Fruit fly (Drosophila melanogaster) whole organism, wandering third instar larva: ENCODE measurements around the gene defl.

Experiments
- Abd-B ChIP-seq: fragments of >200 bp; optimal IDR thresholded peaks from 2 replicates; lab custom pipeline; 2017; ENCODE audit warnings: missing biosample characterization, missing genetic modification characterization
- CG32264 ChIP-seq: fragments of 200-800 bp; sonication (Bioruptor generic); optimal IDR thresholded peaks from 2 replicates; lab custom pipeline; 2016; ENCODE audit warnings: missing biosample characterization, missing genetic modification characterization
- CG9705 ChIP-seq: fragments of 200-800 bp; sonication (Bioruptor generic); optimal IDR thresholded peaks from 2 replicates; lab custom pipeline; 2018; ENCODE audit warnings: missing biosample characterization, mild to moderate bottlenecking, missing genetic modification characterization
- CrebA ChIP-seq: fragments of 200-800 bp; sonication (Bioruptor generic); optimal IDR thresholded peaks from 2 replicates; lab custom pipeline; 2016; ENCODE audit warnings: missing biosample characterization, mild to moderate bottlenecking, missing genetic modification characterization, borderline replicate concordance
- Dfd ChIP-seq: fragments of >200 bp; optimal IDR thresholded peaks from 2 replicates; lab custom pipeline; 2017; ENCODE audit warnings: missing biosample characterization, missing genetic modification characterization
- Dif ChIP-seq: fragments of 200-275, 200-300 bp; sonication (Bioruptor generic); optimal IDR thresholded peaks from 2 replicates; lab custom pipeline; 2018; ENCODE audit warnings: missing biosample characterization, missing genetic modification characterization; ENCODE audit not compliant: partially characterized antibody
- GATAd ChIP-seq: sonication (Bioruptor generic); optimal IDR thresholded peaks from 2 replicates; lab custom pipeline; 2016; ENCODE audit warnings: missing biosample characterization, missing genetic modification characterization
- HLH106 ChIP-seq: fragments of 200-800 bp; optimal IDR thresholded peaks from 3 replicates; lab custom pipeline; 2019; ENCODE audit warnings: missing biosample characterization, mild to moderate bottlenecking, missing genetic modification characterization, moderate library complexity
- Hnf4 ChIP-seq: fragments of 200-800 bp; sonication (Bioruptor generic); optimal IDR thresholded peaks from 2 replicates; lab custom pipeline; 2016; ENCODE audit warnings: missing biosample characterization, mild to moderate bottlenecking, missing genetic modification characterization
- Hr78 ChIP-seq: fragments of >200 bp; optimal IDR thresholded peaks from 2 replicates; lab custom pipeline; 2017; ENCODE audit warnings: missing biosample characterization, missing genetic modification characterization
- Hr83 ChIP-seq: fragments of 200-300 bp; sonication (Bioruptor generic); optimal IDR thresholded peaks from 2 replicates; lab custom pipeline; 2016; ENCODE audit warnings: missing biosample characterization, mild to moderate bottlenecking, missing genetic modification characterization, moderate library complexity; ENCODE audit not compliant: poor library complexity, severe bottlenecking
- Jra ChIP-seq: sonication (Bioruptor generic); optimal IDR thresholded peaks from 2 replicates; lab custom pipeline; 2016; ENCODE audit warnings: missing biosample characterization, missing genetic modification characterization
- Mio ChIP-seq: sonication (Bioruptor generic); optimal IDR thresholded peaks from 2 replicates; lab custom pipeline; 2016; ENCODE audit warnings: missing biosample characterization, missing genetic modification characterization
- Myc ChIP-seq: fragments of >200 bp; optimal IDR thresholded peaks from 2 replicates; lab custom pipeline; 2017
- N ChIP-seq: fragments of >200 bp; optimal IDR thresholded peaks from 2 replicates; lab custom pipeline; 2018; ENCODE audit warnings: missing biosample characterization, missing external identifiers, missing genetic modification characterization
- OdsH ChIP-seq: fragments of 200-800 bp; sonication (Bioruptor generic); optimal IDR thresholded peaks from 2 replicates; lab custom pipeline; 2016; ENCODE audit warnings: missing biosample characterization, mild to moderate bottlenecking, missing genetic modification characterization
- Rel ChIP-seq, 2 experiments: fragments of 200-800 bp; sonication (Bioruptor generic) in 1 of 2; optimal IDR thresholded peaks; 2 replicates in 1 of 2; 3 replicates in 1 of 2; lab custom pipeline; 2016 to 2019; ENCODE audit warnings: mild to moderate bottlenecking in 2 of 2, missing biosample characterization in 2 of 2, missing genetic modification characterization in 2 of 2, moderate library complexity in 1 of 2
- Sp1 ChIP-seq: fragments of 200-800 bp; sonication (Bioruptor generic); optimal IDR thresholded peaks from 3 replicates; lab custom pipeline; 2019; ENCODE audit warnings: missing biosample characterization, mild to moderate bottlenecking, missing genetic modification characterization, moderate library complexity
- Vsx2 ChIP-seq: fragments of 200-300, 225-300 bp; sonication (Bioruptor generic); optimal IDR thresholded peaks from 2 replicates; lab custom pipeline; 2018; ENCODE audit warnings: missing biosample characterization, missing genetic modification characterization; ENCODE audit not compliant: partially characterized antibody
- br ChIP-seq: fragments of 200-800 bp; sonication (Bioruptor generic); optimal IDR thresholded peaks from 2 replicates; lab custom pipeline; 2016; ENCODE audit warnings: missing biosample characterization, missing genetic modification characterization
- brk ChIP-seq: fragments of 200-800 bp; sonication (Bioruptor generic); optimal IDR thresholded peaks from 2 replicates; lab custom pipeline; 2016; ENCODE audit warnings: missing biosample characterization, mild to moderate bottlenecking, missing genetic modification characterization
- dl ChIP-seq, 2 experiments: fragments of 175-275, 200-275 bp in 1 of 2; fragments of 200-275 bp in 1 of 2; sonication (Bioruptor generic); optimal IDR thresholded peaks; lab custom pipeline; 2018; ENCODE audit warnings: mild to moderate bottlenecking in 2 of 2, missing biosample characterization in 2 of 2, missing genetic modification characterization in 2 of 2, moderate library complexity in 2 of 2; ENCODE audit not compliant: partially characterized antibody in 2 of 2, insufficient read depth in 1 of 2
- dmrt93B ChIP-seq: fragments of 200-800 bp; sonication (Bioruptor generic); optimal IDR thresholded peaks from 2 replicates; lab custom pipeline; 2018; ENCODE audit warnings: missing biosample characterization, mild to moderate bottlenecking, missing genetic modification characterization
- dsf ChIP-seq: sonication (Bioruptor generic); optimal IDR thresholded peaks from 2 replicates; lab custom pipeline; 2016; ENCODE audit warnings: missing biosample characterization, missing genetic modification characterization, borderline replicate concordance
- ey ChIP-seq: fragments of 200-800 bp; sonication (Bioruptor generic); optimal IDR thresholded peaks from 2 replicates; lab custom pipeline; 2016; ENCODE audit warnings: missing biosample characterization, missing genetic modification characterization
- foxo ChIP-seq, 2 experiments: fragments of 200-800 bp; sonication (Bioruptor generic); optimal IDR thresholded peaks; 2 replicates in 1 of 2; 3 replicates in 1 of 2; lab custom pipeline; 2016 to 2017; ENCODE audit warnings: missing biosample characterization in 2 of 2, missing genetic modification characterization in 2 of 2
- fru ChIP-seq: fragments of 200-800 bp; sonication (Bioruptor generic); optimal IDR thresholded peaks from 3 replicates; lab custom pipeline; 2016; ENCODE audit warnings: missing biosample characterization, mild to moderate bottlenecking, missing genetic modification characterization
- h ChIP-seq: fragments of 200-800 bp; sonication (Bioruptor generic); optimal IDR thresholded peaks from 3 replicates; lab custom pipeline; 2016; ENCODE audit warnings: missing biosample characterization, mild to moderate bottlenecking, missing genetic modification characterization
- jim ChIP-seq: fragments of 175-275, 200-325 bp; sonication (Bioruptor generic); optimal IDR thresholded peaks from 2 replicates; lab custom pipeline; 2016; ENCODE audit warnings: missing biosample characterization, mild to moderate bottlenecking, missing genetic modification characterization
- lola ChIP-seq: fragments of >200 bp; optimal IDR thresholded peaks from 2 replicates; lab custom pipeline; 2017; ENCODE audit warnings: missing biosample characterization, missing genetic modification characterization
- pan ChIP-seq: fragments of >200 bp; optimal IDR thresholded peaks from 2 replicates; lab custom pipeline; 2017
- psq ChIP-seq: fragments of 200-800 bp; sonication (Bioruptor generic); optimal IDR thresholded peaks from 3 replicates; lab custom pipeline; 2017; ENCODE audit warnings: missing biosample characterization, mild to moderate bottlenecking, missing genetic modification characterization, moderate library complexity
- rgr ChIP-seq: fragments of 200-800 bp; sonication (Bioruptor generic); optimal IDR thresholded peaks from 3 replicates; lab custom pipeline; 2016; ENCODE audit warnings: missing biosample characterization, mild to moderate bottlenecking, missing genetic modification characterization
- sage ChIP-seq: fragments of 200-800 bp; sonication (Bioruptor generic); optimal IDR thresholded peaks from 2 replicates; lab custom pipeline; 2016; ENCODE audit warnings: missing biosample characterization, mild to moderate bottlenecking, missing genetic modification characterization
- sv ChIP-seq: fragments of 200-800 bp; sonication (Bioruptor generic); optimal IDR thresholded peaks from 3 replicates; lab custom pipeline; 2016; ENCODE audit warnings: missing biosample characterization, missing genetic modification characterization
- tai ChIP-seq: sonication (Bioruptor generic); optimal IDR thresholded peaks from 2 replicates; lab custom pipeline; 2016; ENCODE audit warnings: missing biosample characterization, missing genetic modification characterization
- usp ChIP-seq: fragments of >200 bp; optimal IDR thresholded peaks from 2 replicates; lab custom pipeline; 2017; ENCODE audit warnings: missing biosample characterization, missing genetic modification characterization
- woc ChIP-seq: sonication (Bioruptor generic); optimal IDR thresholded peaks from 2 replicates; lab custom pipeline; 2016; ENCODE audit warnings: missing biosample characterization, mild to moderate bottlenecking, missing genetic modification characterization

The defl gene

DNA sequence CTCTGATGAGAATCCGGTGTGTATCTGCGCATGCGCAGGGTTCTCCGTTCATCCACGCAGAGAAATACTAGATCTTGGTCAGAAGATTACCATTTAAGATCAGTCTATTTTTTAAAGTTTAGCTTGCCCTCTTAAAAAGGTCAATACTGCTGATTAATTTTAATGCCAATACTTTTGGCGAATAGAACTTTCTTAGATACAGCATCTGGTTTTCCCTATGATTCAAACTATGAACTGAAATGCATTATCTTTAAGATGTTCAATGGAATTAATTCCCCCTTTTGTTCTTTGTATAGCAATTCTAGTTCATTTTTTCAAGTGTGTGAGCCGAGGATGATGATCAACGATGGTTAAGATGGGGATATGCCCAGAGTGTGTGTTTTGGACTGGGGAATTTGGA is 19.1 kb downstream of the defl start (continued):
- peak; percentile 68 for TF ChIP-seq ey (GFP tag; lab: Kevin White, UChicago)
- TF ChIP-seq rgr = peak; percentile 31
- TF ChIP-seq Hr78 = no peak
- TF ChIP-seq sage (GFP tag; lab: Kevin White, UChicago) = peak; percentile 38
- TF ChIP-seq Sp1 (GFP tag; lab: Kevin White, UChicago) = peak; percentile 60
- TF ChIP-seq Mio (GFP tag; lab: Kevin White, UChicago) = no peak
- TF ChIP-seq Dif (GFP tag; lab: Kevin White, UChicago) = no peak
- TF ChIP-seq psq (GFP tag; lab: Kevin White, UChicago) = peak; percentile 57
- no peak for TF ChIP-seq Abd-B (GFP tag; lab: Kevin White, UChicago)
- TF ChIP-seq usp (GFP tag; lab: Kevin White, UChicago) = no peak
- TF ChIP-seq pan = no peak
- no peak for TF ChIP-seq sv (GFP tag; lab: Kevin White, UChicago)

DNA sequence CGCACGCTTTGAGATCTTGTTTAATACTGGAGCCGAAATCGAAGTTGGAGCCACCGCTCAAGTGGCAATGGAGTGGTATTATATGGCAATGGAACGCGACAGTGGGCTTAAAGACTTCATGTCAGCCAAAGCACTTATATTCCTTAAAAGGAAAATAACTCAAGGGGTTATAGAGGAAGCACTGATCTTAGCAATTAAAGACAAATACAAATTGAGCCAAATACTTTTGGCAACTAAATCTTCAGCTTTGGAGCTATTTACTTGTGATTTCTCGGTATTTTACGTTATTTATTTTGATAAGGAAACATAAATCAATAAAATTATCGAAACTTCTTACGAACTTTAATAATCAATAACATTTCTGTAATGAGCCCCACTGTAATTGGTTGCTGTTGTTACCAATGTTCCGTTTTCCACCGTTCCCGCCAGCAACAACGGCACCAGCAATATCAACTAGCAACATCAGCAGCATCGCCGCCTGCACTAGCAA is 20.9 kb downstream of the defl start:
- TF ChIP-seq Sp1 (GFP tag; lab: Kevin White, UChicago) = peak; percentile 87
- no peak for TF ChIP-seq dl (GFP tag; optimal IDR thresholded peaks at IDR 0.05; lab: Kevin White, UChicago; ENCODE audit: insufficient read depth in 1 of 2, partially characterized antibody in 2 of 2)
- peak; percentile 87 for TF ChIP-seq h (GFP tag; lab: Kevin White, UChicago)
- no peak for TF ChIP-seq pan
- TF ChIP-seq CG32264 (GFP tag; lab: Kevin White, UChicago) = peak; percentile 79
- TF ChIP-seq usp (GFP tag; lab: Kevin White, UChicago) = no peak
- TF ChIP-seq Hr78 = no peak
- no peak for TF ChIP-seq dsf (GFP tag; lab: Kevin White, UChicago)
- TF ChIP-seq psq (GFP tag; lab: Kevin White, UChicago) = peak; percentile 76
- peak; percentile 13 for TF ChIP-seq Hr83 (GFP tag; lab: Kevin White, UChicago)
- TF ChIP-seq CG9705 (GFP tag; lab: Kevin White, UChicago) = peak; percentile 94
- TF ChIP-seq sv (GFP tag; lab: Kevin White, UChicago) = peak; percentile 65
- TF ChIP-seq Myc = no peak
- TF ChIP-seq OdsH (GFP tag; lab: Kevin White, UChicago) = peak; percentile 79
- peak; percentile 90 for TF ChIP-seq woc (GFP tag; lab: Kevin White, UChicago)
- TF ChIP-seq GATAd (GFP tag; lab: Kevin White, UChicago) = no peak
- TF ChIP-seq dmrt93B (GFP tag; lab: Kevin White, UChicago) = peak; percentile 92
- TF ChIP-seq jim (GFP tag; lab: Kevin White, UChicago) = no peak
- TF ChIP-seq CrebA (GFP tag; lab: Kevin White, UChicago) = peak; percentile 7
- peak; percentile 60 to 88 for TF ChIP-seq foxo (GFP tag; optimal IDR thresholded peaks at IDR 0.05; lab: Kevin White, UChicago)
- TF ChIP-seq brk (GFP tag; lab: Kevin White, UChicago) = no peak
- TF ChIP-seq tai = no peak
- no peak for TF ChIP-seq Dif (GFP tag; lab: Kevin White, UChicago)
- peak; percentile 65 for TF ChIP-seq rgr
- TF ChIP-seq br (GFP tag; lab: Kevin White, UChicago) = peak; percentile 83
- TF ChIP-seq N (GFP tag; lab: Kevin White, UChicago) = no peak
- peak; percentile 90 for TF ChIP-seq sage (GFP tag; lab: Kevin White, UChicago)
- TF ChIP-seq Mio (GFP tag; lab: Kevin White, UChicago) = no peak
- TF ChIP-seq Jra (GFP tag; lab: Kevin White, UChicago) = no peak
- TF ChIP-seq Rel (GFP tag; optimal IDR thresholded peaks at IDR 0.05; lab: Kevin White, UChicago) = peak; percentile 41
- peak; percentile 53 for TF ChIP-seq Rel (tag; optimal IDR thresholded peaks at IDR 0.05; lab: Kevin White, UChicago)
- TF ChIP-seq Vsx2 (GFP tag; lab: Kevin White, UChicago) = no peak
- TF ChIP-seq Hnf4 (GFP tag; lab: Kevin White, UChicago) = peak; percentile 75
- TF ChIP-seq ey (GFP tag; lab: Kevin White, UChicago) = peak; percentile 81
- TF ChIP-seq fru (GFP tag; lab: Kevin White, UChicago) = peak; percentile 88
- TF ChIP-seq Abd-B (GFP tag; lab: Kevin White, UChicago) = no peak
- no peak for TF ChIP-seq lola (GFP tag; lab: Kevin White, UChicago)
- TF ChIP-seq HLH106 = peak; percentile 96
- TF ChIP-seq Dfd (GFP tag; lab: Kevin White, UChicago) = no peak
